Worm (Caenorhabditis elegans) whole organism, L4/young adult: ENCODE results near the gene Y39A3B.1.

ENCODE experiments used
- W03F9.2 ChIP-seq: fragments of 150-350 bp; optimal IDR thresholded peaks from 2 replicates; lab custom pipeline; 2014; ENCODE audit warnings: missing biosample characterization, missing genetic modification characterization
- dao-5 ChIP-seq: sonication (generic microtip); optimal IDR thresholded peaks from 2 replicates; lab custom pipeline; 2016; ENCODE audit warnings: missing genotype, missing genetic modification characterization, moderate library complexity, missing compliant biosample characterization
- him-1 ChIP-seq: sonication (generic microtip); optimal IDR thresholded peaks from 2 replicates; lab custom pipeline; 2016; ENCODE audit warnings: missing genotype, missing genetic modification reagents, missing genetic modification characterization, missing compliant biosample characterization

DNA sequence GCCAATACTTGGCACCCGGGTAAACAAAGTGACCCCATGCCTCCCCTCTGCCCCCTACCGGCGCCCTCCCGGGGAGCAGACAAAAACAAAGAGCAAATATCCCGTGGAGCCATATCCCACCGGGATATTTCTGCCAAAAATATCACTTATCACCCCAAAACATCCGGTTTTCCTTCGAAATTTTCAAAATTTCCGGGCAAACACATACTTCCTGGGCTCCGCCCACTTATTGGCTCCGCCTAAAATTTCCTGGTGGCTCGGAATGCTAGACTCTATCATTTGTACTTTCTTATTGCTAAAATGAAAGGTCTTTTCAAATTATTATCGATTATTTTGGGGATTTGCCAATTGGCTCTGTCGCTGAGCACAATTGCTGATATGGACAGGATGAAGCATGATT lies at the start of gene Y39A3B.1:
- TF ChIP-seq him-1 (no peak), dao-5 (no peak), W03F9.2 (no peak)
